Fruit fly (Drosophila melanogaster): Measurements from ENCODE around the gene CG33263.

The CG33263 gene

dm6 chr3L:13387608-13388007 lies 36.4 kb downstream of the CG33263 start, which contains the start of gene CG10171 (continued):
- TF ChIP-seq gcm2 (GFP tag; optimal IDR thresholded peaks at IDR 0.05) (no peak), CG14014 (GFP tag; IDR thresholded peaks at IDR 0.05) (no peak), chn (GFP tag; optimal IDR thresholded peaks at IDR 0.05) (no peak), Ets65A (GFP tag) (no peak), CG2712 (tag; optimal IDR thresholded peaks at IDR 0.05) (peak; percentile 12), ERR (GFP tag; optimal IDR thresholded peaks at IDR 0.05) (no peak), nau (GFP tag; optimal IDR thresholded peaks at IDR 0.05) (no peak), Gug (GFP tag; IDR thresholded peaks at IDR 0.05) (no peak), pzg (GFP tag; optimal IDR thresholded peaks at IDR 0.05) (peak; percentile 59), phol (tag; optimal IDR thresholded peaks at IDR 0.05) (peak; percentile 11), CG12104 (GFP tag; optimal IDR thresholded peaks at IDR 0.05) (no peak), CG11504 (tag; optimal IDR thresholded peaks at IDR 0.05) (no peak), gsb (GFP tag; IDR thresholded peaks at IDR 0.05) (no peak), HLH4C (GFP tag; IDR thresholded peaks at IDR 0.05; ENCODE audit: partially characterized antibody) (no peak), CG13123 (GFP tag; optimal IDR thresholded peaks at IDR 0.05) (no peak), CG11560 (tag; IDR thresholded peaks at IDR 0.05) (no peak), prd (optimal IDR thresholded peaks at IDR 0.05) (no peak), prd (GFP tag; IDR thresholded peaks at IDR 0.05) (no peak), CG31441 (GFP tag; IDR thresholded peaks at IDR 0.05) (no peak), knrl (GFP tag; IDR thresholded peaks at IDR 0.05; ENCODE audit: partially characterized antibody) (peak; percentile 39; the same call in 1 of the 3 replicates), Hmr (GFP tag; optimal IDR thresholded peaks at IDR 0.05) (no peak), Awh (GFP tag; IDR thresholded peaks at IDR 0.05) (no peak), dimm (GFP tag; IDR thresholded peaks at IDR 0.05) (no peak), CG10462 (GFP tag; optimal IDR thresholded peaks at IDR 0.05) (no peak), scrt (GFP tag; optimal IDR thresholded peaks at IDR 0.05) (no peak), CG17912 (GFP tag; optimal IDR thresholded peaks at IDR 0.05) (no peak), al (GFP tag; IDR thresholded peaks at IDR 0.05) (no peak), wek (GFP tag; optimal IDR thresholded peaks at IDR 0.05) (no peak), CG4404 (GFP tag; IDR thresholded peaks at IDR 0.05) (no peak), CG6254 (GFP tag; optimal IDR thresholded peaks at IDR 0.05) (no peak), wor (GFP tag; IDR thresholded peaks at IDR 0.05) (no peak), Xbp1 (GFP tag; optimal IDR thresholded peaks at IDR 0.05) (no peak), CG13424 (tag; optimal IDR thresholded peaks at IDR 0.05) (no peak), CG10959 (GFP tag; IDR thresholded peaks at IDR 0.05) (no peak), CG2678 (tag; optimal IDR thresholded peaks at IDR 0.05) (no peak), CG1024 (GFP tag; IDR thresholded peaks at IDR 0.05) (no peak), Sry-δ (GFP tag; optimal IDR thresholded peaks at IDR 0.05) (no peak), CG12155 (GFP tag; optimal IDR thresholded peaks at IDR 0.05) (no peak), Trl (optimal IDR thresholded peaks at IDR 0.05) (no peak), Trl (GFP tag; optimal IDR thresholded peaks at IDR 0.05) (no peak), CG7372 (GFP tag; IDR thresholded peaks at IDR 0.05) (no peak), Doc3 (GFP tag; IDR thresholded peaks at IDR 0.05; ENCODE audit: partially characterized antibody) (no peak), Scr (GFP tag; IDR thresholded peaks at IDR 0.05; ENCODE audit: partially characterized antibody) (no peak), CG34376 (GFP tag; optimal IDR thresholded peaks at IDR 0.05) (no peak), ap (GFP tag; IDR thresholded peaks at IDR 0.05) (no peak), usp (GFP tag; optimal IDR thresholded peaks at IDR 0.05) (no peak), B-H2 (GFP tag; optimal IDR thresholded peaks at IDR 0.05) (no peak), bowl (GFP tag; IDR thresholded peaks at IDR 0.05) (no peak), da (GFP tag; optimal IDR thresholded peaks at IDR 0.05) (no peak), CG11398 (GFP tag; optimal IDR thresholded peaks at IDR 0.05) (no peak), CG4282 (GFP tag; optimal IDR thresholded peaks at IDR 0.05) (no peak), Six4 (GFP tag; optimal IDR thresholded peaks at IDR 0.05) (no peak), Asciz (GFP tag; optimal IDR thresholded peaks at IDR 0.05) (no peak), seq (GFP tag; IDR thresholded peaks at IDR 0.05) (no peak)
